Fruit fly (Drosophila melanogaster): ENCODE data around the gene CG16743.

The CG16743 gene

dm6 chr2L:10967257-10968008 is 4.6 kb upstream of the CG16743 start:
- TF ChIP-seq CG15710 (tag; optimal IDR thresholded peaks at IDR 0.05) (peak; percentile 18), CG17806 (tag; optimal IDR thresholded peaks at IDR 0.05) (no peak), gl (tag; optimal IDR thresholded peaks at IDR 0.05) (peak; percentile 79), CG8301 (tag; optimal IDR thresholded peaks at IDR 0.05) (peak; percentile 52), D1 (tag; optimal IDR thresholded peaks at IDR 0.05) (no peak), Ets98B (GFP tag; IDR thresholded peaks at IDR 0.05) (peak; percentile 61), CG32121 (GFP tag; IDR thresholded peaks at IDR 0.05) (peak; percentile 38; the same call in 1 of the 2 replicates), CG34367 (tag; optimal IDR thresholded peaks at IDR 0.05) (no peak), CG8159 (tag; optimal IDR thresholded peaks at IDR 0.05) (peak; percentile 33), CG13204 (GFP tag; optimal IDR thresholded peaks at IDR 0.05) (no peak), rn (GFP tag; IDR thresholded peaks at IDR 0.05) (no peak), CG12605 (GFP tag; IDR thresholded peaks at IDR 0.05) (peak; percentile 38; the same call in 1 of the 2 replicates), CG9948 (tag; optimal IDR thresholded peaks at IDR 0.05) (no peak), CG10348 (GFP tag; IDR thresholded peaks at IDR 0.05) (no peak), EcR (GFP tag; optimal IDR thresholded peaks at IDR 0.05) (peak; percentile 52), Pif1A (GFP tag; optimal IDR thresholded peaks at IDR 0.05) (no peak), CG4496 (GFP tag; IDR thresholded peaks at IDR 0.05) (peak; percentile 58), Pif1B (GFP tag; optimal IDR thresholded peaks at IDR 0.05) (peak; percentile 28), CG14655 (GFP tag; optimal IDR thresholded peaks at IDR 0.05) (no peak), Snoo (tag; optimal IDR thresholded peaks at IDR 0.05) (peak; percentile 7), fd96Ca (GFP tag; IDR thresholded peaks at IDR 0.05) (0 out of 3 replicates have a peak, but pooled peaks have one; percentile 22)

dm6 chr2L:10968009-10968383 is 4.1 kb upstream of the CG16743 start:
- TF ChIP-seq CG4496 (GFP tag; IDR thresholded peaks at IDR 0.05) (no peak; the same call in 2 of the 3 replicates), CG8301 (tag; optimal IDR thresholded peaks at IDR 0.05) (no peak), CG8159 (tag; optimal IDR thresholded peaks at IDR 0.05) (no peak), D1 (tag; optimal IDR thresholded peaks at IDR 0.05) (no peak), Snoo (tag; optimal IDR thresholded peaks at IDR 0.05) (no peak)

dm6 chr2L:10970134-10970533 is 1.9 kb upstream of the CG16743 start, which contains the start of the genes Tmem214 and YL-1:
TSS of gene Tmem214 (minus strand) at chr2L:10970275.
TSS of gene YL-1 (plus strand) at chr2L:10970443.
- TF ChIP-seq fd96Ca (GFP tag; IDR thresholded peaks at IDR 0.05) (0 out of 3 replicates have a peak, but pooled peaks have one; percentile 14), CG12605 (GFP tag; IDR thresholded peaks at IDR 0.05) (no peak), CG8159 (tag; optimal IDR thresholded peaks at IDR 0.05) (peak; percentile 0)

- no peak for TF ChIP-seq CG17806 (tag; optimal IDR thresholded peaks at IDR 0.05)
- no peak for TF ChIP-seq CG10348 (GFP tag; IDR thresholded peaks at IDR 0.05)
- TF ChIP-seq CG12605 (GFP tag; IDR thresholded peaks at IDR 0.05) = no peak
- no peak for TF ChIP-seq Pif1B (GFP tag; optimal IDR thresholded peaks at IDR 0.05)
- TF ChIP-seq CG15710 (tag; optimal IDR thresholded peaks at IDR 0.05) = no peak
- TF ChIP-seq CG14655 (GFP tag; optimal IDR thresholded peaks at IDR 0.05) = no peak
- no peak for TF ChIP-seq CG8159 (tag; optimal IDR thresholded peaks at IDR 0.05)
- TF ChIP-seq CG9948 (tag; optimal IDR thresholded peaks at IDR 0.05) = no peak
- TF ChIP-seq fd96Ca (GFP tag; IDR thresholded peaks at IDR 0.05) = no peak
- no peak for TF ChIP-seq Ets98B (GFP tag; IDR thresholded peaks at IDR 0.05)
- TF ChIP-seq CG13204 (GFP tag; optimal IDR thresholded peaks at IDR 0.05) = no peak
These were observed 2.6 kb downstream of the CG16743 start for dm6 chr2L:10974638-10975037.

- TF ChIP-seq CG8301 (tag; optimal IDR thresholded peaks at IDR 0.05) (no peak), CG34367 (tag; optimal IDR thresholded peaks at IDR 0.05) (no peak), CG9948 (tag; optimal IDR thresholded peaks at IDR 0.05) (no peak), rn (GFP tag; IDR thresholded peaks at IDR 0.05) (no peak), Pif1A (GFP tag; optimal IDR thresholded peaks at IDR 0.05) (no peak), CG13204 (GFP tag; optimal IDR thresholded peaks at IDR 0.05) (no peak), CG10348 (GFP tag; IDR thresholded peaks at IDR 0.05) (no peak), CG12605 (GFP tag; IDR thresholded peaks at IDR 0.05) (no peak), D1 (tag; optimal IDR thresholded peaks at IDR 0.05) (no peak), CG4496 (GFP tag; IDR thresholded peaks at IDR 0.05) (no peak), CG15710 (tag; optimal IDR thresholded peaks at IDR 0.05) (no peak), EcR (GFP tag; optimal IDR thresholded peaks at IDR 0.05) (no peak), CG8159 (tag; optimal IDR thresholded peaks at IDR 0.05) (no peak), Pif1B (GFP tag; optimal IDR thresholded peaks at IDR 0.05) (no peak), CG14655 (GFP tag; optimal IDR thresholded peaks at IDR 0.05) (no peak), fd96Ca (GFP tag; IDR thresholded peaks at IDR 0.05) (no peak), CG17806 (tag; optimal IDR thresholded peaks at IDR 0.05) (no peak), Snoo (tag; optimal IDR thresholded peaks at IDR 0.05) (no peak), CG32121 (GFP tag; IDR thresholded peaks at IDR 0.05) (no peak)
These were observed 3.1 kb downstream of the CG16743 start, which contains the start of gene abo for dm6 chr2L:10975193-10975592. TSS of gene abo (minus strand) at chr2L:10975293.

DNA sequence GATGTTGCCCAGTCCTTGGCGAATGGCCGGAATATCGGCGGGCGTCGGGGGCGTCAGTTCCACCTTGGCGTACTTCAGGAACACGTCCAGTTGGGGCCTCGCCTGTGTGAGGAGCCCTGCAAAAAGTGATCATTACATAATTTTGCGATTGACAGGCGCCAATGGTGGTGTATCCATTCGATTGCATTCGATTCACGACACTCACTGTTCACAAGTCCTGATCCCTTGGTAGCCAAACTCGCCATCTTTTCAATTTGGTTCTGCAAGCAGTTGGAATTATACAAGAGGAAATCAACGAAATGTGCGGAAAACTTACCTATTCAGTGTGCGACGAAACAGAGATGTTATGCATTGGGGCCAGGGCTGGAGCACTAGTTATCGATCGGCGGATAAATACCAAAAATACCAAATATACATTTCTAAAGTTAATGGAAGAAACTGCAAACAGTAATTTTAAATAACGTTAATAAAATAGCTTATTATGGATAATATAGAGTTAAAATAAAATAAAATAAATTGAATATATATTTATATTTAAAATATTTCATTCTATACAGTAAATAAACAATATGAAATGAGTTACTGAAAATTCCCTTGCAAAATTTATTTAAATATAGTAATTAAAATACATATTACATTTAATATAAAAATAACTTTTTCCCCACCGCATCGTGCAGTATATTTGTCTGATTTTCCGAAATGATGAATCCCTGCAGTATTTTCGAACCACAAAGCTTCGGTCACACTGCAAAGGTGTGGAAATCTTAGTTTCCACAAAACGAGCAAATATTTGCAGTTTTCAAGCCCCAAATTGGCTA is 4.2 kb downstream of the CG16743 start, which contains the start of the genes ATPsynG and SCAR:
Gene ATPsynG, minus strand, starts transcription at position 354 of the 818 bp plus-strand sequence.
Gene SCAR, plus strand, starts transcription at position 727 of the 818 bp plus-strand sequence.
- TF ChIP-seq gl (tag; optimal IDR thresholded peaks at IDR 0.05) (no peak), CG12605 (GFP tag; IDR thresholded peaks at IDR 0.05) (no peak), CG9948 (tag; optimal IDR thresholded peaks at IDR 0.05) (no peak), CG13204 (GFP tag; optimal IDR thresholded peaks at IDR 0.05) (no peak), CG8301 (tag; optimal IDR thresholded peaks at IDR 0.05) (no peak), CG34367 (tag; optimal IDR thresholded peaks at IDR 0.05) (no peak), EcR (GFP tag; optimal IDR thresholded peaks at IDR 0.05) (no peak), CG4496 (GFP tag; IDR thresholded peaks at IDR 0.05) (no peak), CG32121 (GFP tag; IDR thresholded peaks at IDR 0.05) (no peak), Snoo (tag; optimal IDR thresholded peaks at IDR 0.05) (no peak), fd96Ca (GFP tag; IDR thresholded peaks at IDR 0.05) (no peak), Pif1B (GFP tag; optimal IDR thresholded peaks at IDR 0.05) (no peak)

Data from whole organism, pupa.